Fruit fly (Drosophila melanogaster) whole organism, wandering third instar larva: ENCODE data around the gene Krn.

Experiments
- Dfd ChIP-seq: fragments of >200 bp; optimal IDR thresholded peaks from 2 replicates; lab custom pipeline; 2017; ENCODE audit warnings: missing biosample characterization, missing genetic modification characterization
- GATAd ChIP-seq: sonication (Bioruptor generic); optimal IDR thresholded peaks from 2 replicates; lab custom pipeline; 2016; ENCODE audit warnings: missing biosample characterization, missing genetic modification characterization
- Jra ChIP-seq: sonication (Bioruptor generic); optimal IDR thresholded peaks from 2 replicates; lab custom pipeline; 2016; ENCODE audit warnings: missing biosample characterization, missing genetic modification characterization
- OdsH ChIP-seq: fragments of 200-800 bp; sonication (Bioruptor generic); optimal IDR thresholded peaks from 2 replicates; lab custom pipeline; 2016; ENCODE audit warnings: missing biosample characterization, mild to moderate bottlenecking, missing genetic modification characterization
- br ChIP-seq: fragments of 200-800 bp; sonication (Bioruptor generic); optimal IDR thresholded peaks from 2 replicates; lab custom pipeline; 2016; ENCODE audit warnings: missing biosample characterization, missing genetic modification characterization
- dmrt93B ChIP-seq: fragments of 200-800 bp; sonication (Bioruptor generic); optimal IDR thresholded peaks from 2 replicates; lab custom pipeline; 2018; ENCODE audit warnings: missing biosample characterization, mild to moderate bottlenecking, missing genetic modification characterization
- fru ChIP-seq: fragments of 200-800 bp; sonication (Bioruptor generic); optimal IDR thresholded peaks from 3 replicates; lab custom pipeline; 2016; ENCODE audit warnings: missing biosample characterization, mild to moderate bottlenecking, missing genetic modification characterization
- sage ChIP-seq: fragments of 200-800 bp; sonication (Bioruptor generic); optimal IDR thresholded peaks from 2 replicates; lab custom pipeline; 2016; ENCODE audit warnings: missing biosample characterization, mild to moderate bottlenecking, missing genetic modification characterization
- sv ChIP-seq: fragments of 200-800 bp; sonication (Bioruptor generic); optimal IDR thresholded peaks from 3 replicates; lab custom pipeline; 2016; ENCODE audit warnings: missing biosample characterization, missing genetic modification characterization

dm6 chr3L:17615286-17615685, 38.8 kb downstream of the Krn start:
- TF ChIP-seq fru (GFP tag; lab: Kevin White, UChicago), result no peak
- TF ChIP-seq br (GFP tag; lab: Kevin White, UChicago), result no peak
- no peak for TF ChIP-seq dmrt93B (GFP tag; lab: Kevin White, UChicago)
- no peak for TF ChIP-seq sv
- TF ChIP-seq sage (GFP tag; lab: Kevin White, UChicago), result no peak
- no peak for TF ChIP-seq OdsH (GFP tag; lab: Kevin White, UChicago)
- TF ChIP-seq Jra (GFP tag; lab: Kevin White, UChicago), result no peak
- no peak for TF ChIP-seq GATAd (GFP tag; lab: Kevin White, UChicago)
- TF ChIP-seq Dfd (GFP tag; lab: Kevin White, UChicago), result no peak
